Worm (Caenorhabditis elegans) whole organism, L1 larva: Measurements from ENCODE around the gene C48B4.13.

Source experiments
- F16B12.6 ChIP-seq: fragments of 150-350 bp; optimal IDR thresholded peaks from 2 replicates; lab custom pipeline; 2014; ENCODE audit warnings: missing biosample characterization, missing genetic modification characterization
- aly-2 ChIP-seq: fragments of 150-350 bp; optimal IDR thresholded peaks from 2 replicates; lab custom pipeline; 2014; ENCODE audit warnings: missing biosample characterization, missing genetic modification characterization
- blmp-1 ChIP-seq: fragments of 150-350 bp; optimal IDR thresholded peaks from 2 replicates; lab custom pipeline; 2014; ENCODE audit warnings: missing biosample characterization, missing genetic modification characterization
- ceh-63 ChIP-seq: fragments of 200-800 bp; sonication (Bioruptor generic); optimal IDR thresholded peaks from 2 replicates; lab custom pipeline; 2018; ENCODE audit warnings: mild to moderate bottlenecking, missing genetic modification characterization, missing compliant biosample characterization
- ceh-90 ChIP-seq: sonication (generic microtip); optimal IDR thresholded peaks from 2 replicates; lab custom pipeline; 2016; ENCODE audit warnings: missing genetic modification characterization, missing compliant biosample characterization
- dpl-1 ChIP-seq, 3 experiments: fragments of 150-350 bp in 2 of 3; sonication (generic microtip) in 1 of 3; optimal IDR thresholded peaks; 2 replicates each; lab custom pipeline; 2014 to 2017; ENCODE audit warnings: missing biosample characterization in 3 of 3, missing genetic modification characterization in 3 of 3, missing genetic modification reagents in 3 of 3
- dsc-1 ChIP-seq: sonication (generic microtip); optimal IDR thresholded peaks from 2 replicates; lab custom pipeline; 2016; ENCODE audit warnings: mild to moderate bottlenecking, missing genetic modification characterization, missing compliant biosample characterization
- efl-1 ChIP-seq, 4 experiments: fragments of 150-350 bp; optimal IDR thresholded peaks in 3 of 4; peaks in 1 of 4; 1 replicate in 1 of 4; 2 replicates in 3 of 4; lab custom pipeline; 2014; ENCODE audit warnings: missing biosample characterization in 2 of 4, missing genetic modification characterization in 2 of 4, missing genetic modification reagents in 2 of 4
- elt-2 ChIP-seq: sonication (generic microtip); optimal IDR thresholded peaks from 2 replicates; lab custom pipeline; 2016; ENCODE audit warnings: missing genetic modification characterization, mild to moderate bottlenecking, inconsistent platforms, missing compliant biosample characterization, missing genetic modification reagents
- elt-3 ChIP-seq, 6 experiments: fragments of 150-350 bp in 1 of 6; sonication (generic microtip); optimal IDR thresholded peaks; 2 replicates each; lab custom pipeline; 2017 to 2018; ENCODE audit warnings: missing biosample characterization in 6 of 6, missing genetic modification characterization in 6 of 6, inconsistent platforms in 1 of 6
- ets-5 ChIP-seq: fragments of 200-800 bp; sonication (Bioruptor generic); IDR thresholded peaks from 2 replicates; pipeline ENCODE4 v1.3.6; 2022; ENCODE audit warnings: missing genetic modification characterization, missing compliant biosample characterization
- fkh-8 ChIP-seq: sonication (generic microtip); optimal IDR thresholded peaks from 2 replicates; lab custom pipeline; 2016; ENCODE audit warnings: mild to moderate bottlenecking, missing genetic modification characterization, missing compliant biosample characterization
- fos-1 ChIP-seq: fragments of 150-350 bp; optimal IDR thresholded peaks from 2 replicates; lab custom pipeline; 2014; ENCODE audit warnings: missing biosample characterization, missing genetic modification characterization
- grh-1 ChIP-seq: fragments of 200-800 bp; sonication (Bioruptor generic); IDR thresholded peaks from 2 replicates; pipeline ENCODE4 v1.3.6; 2022; ENCODE audit warnings: missing genetic modification reagents, missing genetic modification characterization, missing compliant biosample characterization
- hlh-4 ChIP-seq: sonication (generic microtip); optimal IDR thresholded peaks from 2 replicates; lab custom pipeline; 2016; ENCODE audit warnings: mild to moderate bottlenecking, missing genetic modification characterization, missing compliant biosample characterization
- irx-1 ChIP-seq: sonication (generic microtip); optimal IDR thresholded peaks from 2 replicates; lab custom pipeline; 2016; ENCODE audit warnings: missing genetic modification characterization, missing compliant biosample characterization
- isw-1 ChIP-seq: fragments of 200-800 bp; sonication (Bioruptor generic); IDR thresholded peaks from 2 replicates; pipeline ENCODE4 v1.3.6; 2022; ENCODE audit warnings: missing genetic modification characterization, missing compliant biosample characterization
- jun-1 ChIP-seq: fragments of 150-350 bp; optimal IDR thresholded peaks from 2 replicates; lab custom pipeline; 2014; ENCODE audit warnings: missing biosample characterization, missing genetic modification reagents, missing genetic modification characterization
- lin-13 ChIP-seq: fragments of 150-350 bp; optimal IDR thresholded peaks from 2 replicates; lab custom pipeline; 2014; ENCODE audit warnings: missing biosample characterization, missing genetic modification reagents, missing genetic modification characterization
- lin-14 ChIP-seq: fragments of 200-800 bp; sonication (Bioruptor generic); optimal IDR thresholded peaks from 2 replicates; lab custom pipeline; 2018; ENCODE audit warnings: mild to moderate bottlenecking, missing genetic modification characterization, moderate library complexity, missing compliant biosample characterization
- lin-35 ChIP-seq, 2 experiments: fragments of 150-350 bp; optimal IDR thresholded peaks; 2 replicates each; lab custom pipeline; 2014; ENCODE audit warnings: missing biosample characterization in 2 of 2, missing genetic modification characterization in 2 of 2, missing genetic modification reagents in 2 of 2
- lsy-2 ChIP-seq, 2 experiments: fragments of 150-350 bp; optimal IDR thresholded peaks; 2 replicates each; lab custom pipeline; 2014; ENCODE audit warnings: missing biosample characterization in 2 of 2, missing genetic modification characterization in 2 of 2
- mab-9 ChIP-seq: fragments of 200-800 bp; sonication (Bioruptor generic); IDR thresholded peaks from 2 replicates; pipeline ENCODE4 v1.3.6; 2022; ENCODE audit warnings: missing genetic modification reagents, missing genetic modification characterization, missing compliant biosample characterization
- mef-2 ChIP-seq: fragments of 150-350 bp; optimal IDR thresholded peaks from 2 replicates; lab custom pipeline; 2014; ENCODE audit warnings: missing biosample characterization, missing genetic modification characterization
- nhr-11 ChIP-seq: fragments of 150-350 bp; optimal IDR thresholded peaks from 2 replicates; lab custom pipeline; 2014; ENCODE audit warnings: missing biosample characterization, missing genetic modification characterization
- nhr-12 ChIP-seq: sonication (generic microtip); optimal IDR thresholded peaks from 2 replicates; lab custom pipeline; 2017; ENCODE audit warnings: missing biosample characterization, missing genetic modification characterization
- nhr-237 ChIP-seq: fragments of 150-350 bp; optimal IDR thresholded peaks from 2 replicates; lab custom pipeline; 2014; ENCODE audit warnings: missing biosample characterization, missing genetic modification characterization
- nhr-77 ChIP-seq: fragments of 150-350 bp; optimal IDR thresholded peaks from 2 replicates; lab custom pipeline; 2014; ENCODE audit warnings: missing biosample characterization, missing genetic modification characterization
- nhr-85 ChIP-seq: sonication (generic microtip); peaks from one replicate; lab custom pipeline; 2016; ENCODE audit warnings: missing genetic modification characterization, inconsistent platforms, missing compliant biosample characterization
- nhr-90 ChIP-seq: sonication (generic microtip); optimal IDR thresholded peaks from 2 replicates; lab custom pipeline; 2016; ENCODE audit warnings: mild to moderate bottlenecking, missing genetic modification characterization, missing compliant biosample characterization; ENCODE audit not compliant: poor library complexity
- pax-3 ChIP-seq: fragments of 200-800 bp; sonication (Bioruptor generic); optimal IDR thresholded peaks from 2 replicates; lab custom pipeline; 2018; ENCODE audit warnings: mild to moderate bottlenecking, missing genetic modification characterization, moderate library complexity, missing compliant biosample characterization
- pqm-1 ChIP-seq: sonication (generic microtip); optimal IDR thresholded peaks from 3 replicates; lab custom pipeline; 2017; ENCODE audit warnings: missing biosample characterization, missing genetic modification characterization
- rnt-1 ChIP-seq: sonication (generic microtip); optimal IDR thresholded peaks from 2 replicates; lab custom pipeline; 2016; ENCODE audit warnings: mild to moderate bottlenecking, missing genetic modification characterization, moderate library complexity, missing compliant biosample characterization
- skn-1 ChIP-seq: fragments of 150-350 bp; optimal IDR thresholded peaks from 2 replicates; lab custom pipeline; 2014; ENCODE audit warnings: missing biosample characterization, missing genetic modification characterization
- snpc-4 ChIP-seq: fragments of 150-350 bp; optimal IDR thresholded peaks from 2 replicates; lab custom pipeline; 2014; ENCODE audit warnings: missing biosample characterization, missing genetic modification characterization
- snu-23 ChIP-seq: sonication (generic microtip); optimal IDR thresholded peaks from 2 replicates; lab custom pipeline; 2016; ENCODE audit warnings: missing genetic modification characterization, missing compliant biosample characterization
- sox-4 ChIP-seq: sonication (generic microtip); optimal IDR thresholded peaks from 2 replicates; lab custom pipeline; 2016; ENCODE audit warnings: missing genetic modification characterization, missing compliant biosample characterization
- sptf-1 ChIP-seq: fragments of 150-350 bp; optimal IDR thresholded peaks from 2 replicates; lab custom pipeline; 2014; ENCODE audit warnings: missing biosample characterization, missing genetic modification characterization
- sup-37 ChIP-seq: fragments of 200-800 bp; sonication (Bioruptor generic); optimal IDR thresholded peaks from 2 replicates; lab custom pipeline; 2018; ENCODE audit warnings: mild to moderate bottlenecking, missing genetic modification characterization, missing compliant biosample characterization
- swsn-7 ChIP-seq: sonication (generic microtip); optimal IDR thresholded peaks from 2 replicates; lab custom pipeline; 2016; ENCODE audit warnings: missing genetic modification characterization, missing compliant biosample characterization
- tlp-1 ChIP-seq: fragments of 150-350 bp; optimal IDR thresholded peaks from 2 replicates; lab custom pipeline; 2014; ENCODE audit warnings: missing biosample characterization, missing genetic modification characterization
- unc-130 ChIP-seq: fragments of 150-350 bp; optimal IDR thresholded peaks from 2 replicates; lab custom pipeline; 2017; ENCODE audit warnings: missing biosample characterization, missing genetic modification characterization, inconsistent platforms
- xbp-1 ChIP-seq: sonication (generic microtip); optimal IDR thresholded peaks from 2 replicates; lab custom pipeline; 2016; ENCODE audit warnings: missing genetic modification characterization, missing compliant biosample characterization
- zag-1 ChIP-seq: fragments of 150-350 bp; optimal IDR thresholded peaks from 2 replicates; lab custom pipeline; 2014; ENCODE audit warnings: missing biosample characterization, missing genetic modification characterization
- zip-4 ChIP-seq: fragments of 200-800 bp; sonication (Bioruptor generic); optimal IDR thresholded peaks from 2 replicates; lab custom pipeline; 2018; ENCODE audit warnings: mild to moderate bottlenecking, missing genetic modification characterization, moderate library complexity, missing compliant biosample characterization

C48B4.13 gene

DNA sequence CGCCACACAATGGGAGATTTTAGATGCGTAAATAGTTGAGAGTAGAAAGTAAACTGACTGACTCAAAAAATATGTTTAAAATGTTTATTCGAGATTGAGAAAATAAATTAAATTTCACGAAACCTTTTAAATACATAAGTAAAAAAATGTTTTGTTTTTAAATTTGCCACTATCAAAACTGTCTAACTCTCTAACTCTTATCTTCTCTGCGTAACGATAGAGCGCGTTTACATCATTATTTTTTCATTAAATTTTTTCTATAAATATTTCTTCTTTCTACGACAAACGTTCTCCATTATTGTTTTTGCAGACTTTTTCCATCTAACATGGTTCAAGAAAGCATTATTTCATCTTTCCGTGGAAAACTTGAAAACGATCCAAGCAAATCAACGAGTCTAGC is 25.7 kb upstream of the C48B4.13 start, which contains the start of gene eif-2Balpha (continued):
- TF ChIP-seq blmp-1 (tag; lab: Kevin White, UChicago) (peak; percentile 32), lin-13 (GFP tag; lab: Kevin White, UChicago) (no peak), ets-5 (GFP tag; lab: Robert Waterston, UW) (no peak), fos-1 (tag; lab: Kevin White, UChicago) (no peak), nhr-12 (tag; lab: Kevin White, UChicago) (no peak)

ce11 chrIII:9544125-9544524 is 24.4 kb upstream of the C48B4.13 start, which contains the start of gene ZK1098.9:
Gene ZK1098.9, plus strand, starts transcription at chrIII:9544425.
- TF ChIP-seq F16B12.6 (tag; lab: Kevin White, UChicago) (no peak), elt-2 (no peak), sup-37 (GFP tag; lab: Kevin White, UChicago) (no peak), elt-3 (tag; optimal IDR thresholded peaks at IDR 0.05; lab: Kevin White, UChicago) (no peak), lin-14 (no peak), tlp-1 (no peak), mab-9 (no peak), lsy-2 (tag; optimal IDR thresholded peaks at IDR 0.05; lab: Kevin White, UChicago) (no peak)
- TF ChIP-seq, all 84 proteins: peak for 0

- TF ChIP-seq efl-1 (optimal IDR thresholded peaks at IDR 0.05; lab: Kevin White, UChicago) (no peak), efl-1 (GFP tag; optimal IDR thresholded peaks at IDR 0.05 in 1 of 2; lab: Kevin White, UChicago) (peak in 1 of 2 experiments; percentile 76), blmp-1 (tag; lab: Kevin White, UChicago) (no peak)
These were observed 23.7 kb upstream of the C48B4.13 start, which contains the start of gene ZK1098.12 for ce11 chrIII:9544820-9545219. Gene ZK1098.12, plus strand, starts transcription at chrIII:9545120.

- TF ChIP-seq F16B12.6 (tag; lab: Kevin White, UChicago) (peak; percentile 69), zip-4 (GFP tag; lab: Kevin White, UChicago) (peak; percentile 78), isw-1 (GFP tag; lab: Robert Waterston, UW) (peak; percentile 91), nhr-90 (peak; percentile 67), mef-2 (tag; lab: Kevin White, UChicago) (peak; percentile 44), ceh-90 (tag; lab: Kevin White, UChicago) (peak; percentile 43), nhr-11 (tag; lab: Kevin White, UChicago) (peak; percentile 11), hlh-4 (tag; lab: Kevin White, UChicago) (no peak), jun-1 (peak; percentile 76), nhr-85 (tag; lab: Kevin White, UChicago) (peak; percentile 88), irx-1 (tag; lab: Kevin White, UChicago) (peak; percentile 89), grh-1 (GFP tag; lab: Robert Waterston, UW) (no peak; the same call in 1 of the 2 replicates), xbp-1 (tag; lab: Kevin White, UChicago) (peak; percentile 90), rnt-1 (tag; lab: Kevin White, UChicago) (peak; percentile 93), nhr-77 (tag; lab: Kevin White, UChicago) (peak; percentile 78), fkh-8 (tag; lab: Kevin White, UChicago) (peak; percentile 90), unc-130 (tag; lab: Kevin White, UChicago) (peak; percentile 88), snpc-4 (tag; lab: Kevin White, UChicago) (peak; percentile 73), dpl-1 (GFP tag; optimal IDR thresholded peaks at IDR 0.05; lab: Kevin White, UChicago) (peak; percentile 77 to 84 (median 81)), pqm-1 (tag; lab: Kevin White, UChicago) (no peak), blmp-1 (tag; lab: Kevin White, UChicago) (peak; percentile 72), dsc-1 (peak; percentile 89), aly-2 (tag; lab: Kevin White, UChicago) (peak; percentile 72), swsn-7 (peak; percentile 94), zag-1 (no peak), fos-1 (tag; lab: Kevin White, UChicago) (peak; percentile 77), pax-3 (tag; lab: Kevin White, UChicago) (peak; percentile 69), snu-23 (GFP tag; lab: Kevin White, UChicago) (peak; percentile 95), tlp-1 (no peak), nhr-237 (tag; lab: Kevin White, UChicago) (peak; percentile 64), ets-5 (GFP tag; lab: Robert Waterston, UW) (no peak), sox-4 (tag; lab: Kevin White, UChicago) (peak; percentile 67), skn-1 (tag; lab: Kevin White, UChicago) (peak; percentile 87), sptf-1 (tag; lab: Kevin White, UChicago) (no peak), ceh-63 (GFP tag; lab: Kevin White, UChicago) (peak; percentile 51), lin-35 (GFP tag; optimal IDR thresholded peaks at IDR 0.05; lab: Kevin White, UChicago) (peak; percentile 86)
These were observed 22.4 kb upstream of the C48B4.13 start, which contains the start of gene unc-16 for ce11 chrIII:9546016-9546659. Gene unc-16, plus strand, starts transcription at chrIII:9546258.
